Fruit fly (Drosophila melanogaster): ENCODE measurements around the gene Svip.

Gene Svip

dm6 chr3L:9400697-9401353 lies 42.0 kb downstream of the Svip start (continued):
- TF ChIP-seq CG1832 (GFP tag; optimal IDR thresholded peaks at IDR 0.05) = peak; percentile 3
- TF ChIP-seq Gsc (GFP tag; IDR thresholded peaks at IDR 0.05) = no peak
- no peak for TF ChIP-seq zen2 (GFP tag; IDR thresholded peaks at IDR 0.05; ENCODE audit: partially characterized antibody)
- no peak for TF ChIP-seq dysf (GFP tag; IDR thresholded peaks at IDR 0.05)
- no peak for TF ChIP-seq z (GFP tag; IDR thresholded peaks at IDR 0.05)
- TF ChIP-seq Med (GFP tag) = peak; percentile 71
- TF ChIP-seq luna (GFP tag; optimal IDR thresholded peaks at IDR 0.05) = no peak
- peak; percentile 67; the same call in 2 of the 4 replicates for TF ChIP-seq chinmo (GFP tag; IDR thresholded peaks at IDR 0.05; ENCODE audit: partially characterized antibody)
- no peak for TF ChIP-seq CG10959 (GFP tag; IDR thresholded peaks at IDR 0.05)
- no peak for TF ChIP-seq CG14667 (GFP tag; IDR thresholded peaks at IDR 0.05)
- TF ChIP-seq cwo (GFP tag; optimal IDR thresholded peaks at IDR 0.05) = no peak
- TF ChIP-seq Pdp1 (GFP tag; optimal IDR thresholded peaks at IDR 0.05) = no peak
- TF ChIP-seq Ada2b (GFP tag; IDR thresholded peaks at IDR 0.05) = no peak

- TF ChIP-seq CG2120 (GFP tag; optimal IDR thresholded peaks at IDR 0.05) (no peak), kah (GFP tag; optimal IDR thresholded peaks at IDR 0.05) (no peak), chinmo (GFP tag; IDR thresholded peaks at IDR 0.05; ENCODE audit: partially characterized antibody) (peak; percentile 83; the same call in 3 of the 4 replicates), HmgD (GFP tag; optimal IDR thresholded peaks at IDR 0.05) (no peak), Med (GFP tag) (peak; percentile 48), stc (GFP tag; IDR thresholded peaks at IDR 0.05) (peak; percentile 13; the same call in 1 of the 2 replicates), Dll (GFP tag; IDR thresholded peaks at IDR 0.05; ENCODE audit: partially characterized antibody) (no peak), pb (GFP tag; optimal IDR thresholded peaks at IDR 0.05) (no peak), CG15479 (GFP tag; optimal IDR thresholded peaks at IDR 0.05) (peak; percentile 91), MBD-R2 (GFP tag; IDR thresholded peaks at IDR 0.05) (peak; percentile 20; the same call in 1 of the 2 replicates), sr (GFP tag; IDR thresholded peaks at IDR 0.05) (peak; percentile 57; the same call in 1 of the 3 replicates), CG10959 (GFP tag; IDR thresholded peaks at IDR 0.05) (no peak), vvl (GFP tag; IDR thresholded peaks at IDR 0.05) (peak; percentile 85), sqz (GFP tag; optimal IDR thresholded peaks at IDR 0.05) (peak; percentile 22), Dek (tag; optimal IDR thresholded peaks at IDR 0.05) (no peak), nom (GFP tag; optimal IDR thresholded peaks at IDR 0.05) (peak; percentile 39), CG34422 (GFP tag; IDR thresholded peaks at IDR 0.05) (peak; percentile 6; the same call in 1 of the 3 replicates), seq (GFP tag; IDR thresholded peaks at IDR 0.05) (peak; percentile 49; the same call in 1 of the 2 replicates), kni (GFP tag; optimal IDR thresholded peaks at IDR 0.05) (peak; percentile 39), exex (tag; optimal IDR thresholded peaks at IDR 0.05) (peak; percentile 26), Atf6 (GFP tag; IDR thresholded peaks at IDR 0.05) (0 out of 2 replicates have a peak, but pooled peaks have one; percentile 13), CG10321 (GFP tag; IDR thresholded peaks at IDR 0.05) (peak; percentile 58; the same call in 1 of the 2 replicates), bigmax (GFP tag; optimal IDR thresholded peaks at IDR 0.05) (no peak), YL-1 (GFP tag; optimal IDR thresholded peaks at IDR 0.05) (no peak), CG8924 (tag; optimal IDR thresholded peaks at IDR 0.05) (peak; percentile 20), cwo (GFP tag; optimal IDR thresholded peaks at IDR 0.05) (peak; percentile 13), lola (GFP tag; optimal IDR thresholded peaks at IDR 0.05) (peak in 1 of 3 experiments; percentile 73), Trl (optimal IDR thresholded peaks at IDR 0.05) (peak; percentile 91 to 96), Trl (GFP tag; optimal IDR thresholded peaks at IDR 0.05) (peak; percentile 40), D (optimal IDR thresholded peaks at IDR 0.05) (peak; percentile 6), D (GFP tag; optimal IDR thresholded peaks at IDR 0.05) (no peak), cg (GFP tag; optimal IDR thresholded peaks at IDR 0.05) (peak; percentile 90), fu2 (GFP tag; optimal IDR thresholded peaks at IDR 0.05) (no peak), yki (optimal IDR thresholded peaks at IDR 0.05) (peak; percentile 55), CG32767 (GFP tag; IDR thresholded peaks at IDR 0.05) (peak; percentile 22; the same call in 1 of the 2 replicates), so (GFP tag; IDR thresholded peaks at IDR 0.05) (peak; percentile 42; the same call in 1 of the 3 replicates), CG34376 (GFP tag; optimal IDR thresholded peaks at IDR 0.05) (peak; percentile 10)
These were observed 42.8 kb downstream of the Svip start for dm6 chr3L:9401354-9402156.
